Worm (Caenorhabditis elegans): Measurements from ENCODE around the gene C33H5.1.
A peak's percentile ranks its signal among the peaks of the same experiment; 100 is the strongest.

Gene C33H5.1

DNA sequence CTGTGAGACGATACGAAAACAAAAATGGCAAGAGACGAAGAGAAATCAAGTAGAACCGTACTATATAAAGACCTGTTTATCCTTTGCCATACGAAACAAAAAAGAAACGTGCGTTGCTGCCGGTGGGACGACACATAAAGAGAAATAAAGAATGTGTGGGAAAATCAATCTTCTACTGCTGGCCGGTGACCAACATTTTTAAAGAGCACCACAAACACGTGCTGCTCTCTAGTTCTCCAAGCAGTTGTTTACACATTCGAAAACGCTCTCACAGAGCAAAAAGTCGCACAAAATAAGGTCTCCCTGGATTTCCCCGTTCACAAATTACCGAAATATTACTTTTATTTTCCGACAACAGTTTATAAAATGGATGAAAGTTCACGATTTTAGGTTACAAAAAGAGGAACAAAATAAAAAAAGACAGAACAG lies 19.2 kb upstream of the C33H5.1 start, which contains the start of gene imp-3 (continued):
- TF ChIP-seq nhr-48 (tag; optimal IDR thresholded peaks at IDR 0.05) (no peak), mes-2 (tag; optimal IDR thresholded peaks at IDR 0.05; ENCODE audit: poor library complexity, severe bottlenecking) (peak; percentile 52), arid-1 (GFP tag; conservative IDR thresholded peaks at IDR 0.05) (peak; percentile 65; the same call in 1 of the 2 replicates), spr-1 (tag; optimal IDR thresholded peaks at IDR 0.05) (peak; percentile 18), nhr-10 (tag; optimal IDR thresholded peaks at IDR 0.05) (peak; percentile 15), snpc-4 (tag; optimal IDR thresholded peaks at IDR 0.05) (no peak), rbr-2 (tag; optimal IDR thresholded peaks at IDR 0.05) (peak; percentile 64), saeg-2 (GFP tag; IDR thresholded peaks at IDR 0.05) (no peak), unc-62 (GFP tag; optimal IDR thresholded peaks at IDR 0.05 in 1 of 2) (peak in 1 of 2 experiments; percentile 12), unc-62 (tag; optimal IDR thresholded peaks at IDR 0.05) (no peak), Y75B8A.6 (GFP tag; IDR thresholded peaks at IDR 0.05) (no peak), lin-39 (tag; optimal IDR thresholded peaks at IDR 0.05) (no peak), madf-9 (GFP tag; conservative IDR thresholded peaks at IDR 0.05) (no peak), nhr-237 (tag; optimal IDR thresholded peaks at IDR 0.05) (no peak), ama-1 (optimal IDR thresholded peaks at IDR 0.05) (peak; percentile 97), nhr-25 (tag; optimal IDR thresholded peaks at IDR 0.05; ENCODE audit: borderline replicate concordance, insufficient read depth) (no peak), nhr-6 (tag; optimal IDR thresholded peaks at IDR 0.05) (peak; percentile 21), hmg-1.1 (GFP tag; IDR thresholded peaks at IDR 0.05) (peak; percentile 63; the same call in 1 of the 2 replicates), ztf-11 (tag; optimal IDR thresholded peaks at IDR 0.05) (no peak), set-16 (GFP tag; IDR thresholded peaks at IDR 0.05) (no peak), pqm-1 (tag; optimal IDR thresholded peaks at IDR 0.05) (no peak), mdl-1 (tag; optimal IDR thresholded peaks at IDR 0.05) (peak; percentile 41 to 88), spr-3 (GFP tag; optimal IDR thresholded peaks at IDR 0.05) (peak; percentile 11), daf-8 (GFP tag; IDR thresholded peaks at IDR 0.05) (no peak), madf-5 (GFP tag; IDR thresholded peaks at IDR 0.05) (peak in 1 of 2 experiments; percentile 76; a peak in 2 of 4 replicates), nhr-41 (GFP tag; IDR thresholded peaks at IDR 0.05) (no peak), egl-43 (GFP tag; IDR thresholded peaks at IDR 0.05) (0 out of 2 replicates have a peak, but pooled peaks have one; percentile 27), Y48G9A.11 (GFP tag; IDR thresholded peaks at IDR 0.05) (peak; percentile 64), lir-3 (tag; optimal IDR thresholded peaks at IDR 0.05) (no peak), R02D3.7 (tag; optimal IDR thresholded peaks at IDR 0.05) (no peak), mxl-3 (GFP tag; optimal IDR thresholded peaks at IDR 0.05) (peak; percentile 84), tag-97 (GFP tag; IDR thresholded peaks at IDR 0.05) (no peak), ctbp-1 (GFP tag; IDR thresholded peaks at IDR 0.05) (peak; percentile 22; the same call in 1 of the 2 replicates), dmd-8 (GFP tag; IDR thresholded peaks at IDR 0.05) (no peak), sdz-12 (GFP tag; optimal IDR thresholded peaks at IDR 0.05) (no peak), nhr-42 (GFP tag; IDR thresholded peaks at IDR 0.05) (0 out of 2 replicates have a peak, but pooled peaks have one; percentile 9), dmd-6 (GFP tag; IDR thresholded peaks at IDR 0.05) (peak; percentile 52), nhr-76 (tag; optimal IDR thresholded peaks at IDR 0.05) (no peak), zip-2 (tag; optimal IDR thresholded peaks at IDR 0.05) (no peak), hlh-30 (tag; optimal IDR thresholded peaks at IDR 0.05; ENCODE audit: insufficient read depth) (peak; percentile 81), hlh-11 (tag; optimal IDR thresholded peaks at IDR 0.05) (peak; percentile 67), lsy-2 (tag; optimal IDR thresholded peaks at IDR 0.05) (peak; percentile 30 to 83), T26A8.4 (GFP tag; IDR thresholded peaks at IDR 0.05) (peak; percentile 69), fos-1 (tag; optimal IDR thresholded peaks at IDR 0.05) (no peak), Y5F2A.4 (GFP tag; optimal IDR thresholded peaks at IDR 0.05) (peak; percentile 74), lin-15B (tag; optimal IDR thresholded peaks at IDR 0.05) (no peak), T20F7.1 (GFP tag; optimal IDR thresholded peaks at IDR 0.05) (peak; percentile 69), nhr-28 (tag; optimal IDR thresholded peaks at IDR 0.05) (peak; percentile 22), tra-1 (GFP tag; IDR thresholded peaks at IDR 0.05) (peak; percentile 74), fkh-10 (GFP tag; optimal IDR thresholded peaks at IDR 0.05) (no peak), dve-1 (tag; optimal IDR thresholded peaks at IDR 0.05; ENCODE audit: insufficient read depth) (peak; percentile 62)
